Fruit fly (Drosophila melanogaster): ENCODE data around the gene Dis3.

Dis3 gene

DNA sequence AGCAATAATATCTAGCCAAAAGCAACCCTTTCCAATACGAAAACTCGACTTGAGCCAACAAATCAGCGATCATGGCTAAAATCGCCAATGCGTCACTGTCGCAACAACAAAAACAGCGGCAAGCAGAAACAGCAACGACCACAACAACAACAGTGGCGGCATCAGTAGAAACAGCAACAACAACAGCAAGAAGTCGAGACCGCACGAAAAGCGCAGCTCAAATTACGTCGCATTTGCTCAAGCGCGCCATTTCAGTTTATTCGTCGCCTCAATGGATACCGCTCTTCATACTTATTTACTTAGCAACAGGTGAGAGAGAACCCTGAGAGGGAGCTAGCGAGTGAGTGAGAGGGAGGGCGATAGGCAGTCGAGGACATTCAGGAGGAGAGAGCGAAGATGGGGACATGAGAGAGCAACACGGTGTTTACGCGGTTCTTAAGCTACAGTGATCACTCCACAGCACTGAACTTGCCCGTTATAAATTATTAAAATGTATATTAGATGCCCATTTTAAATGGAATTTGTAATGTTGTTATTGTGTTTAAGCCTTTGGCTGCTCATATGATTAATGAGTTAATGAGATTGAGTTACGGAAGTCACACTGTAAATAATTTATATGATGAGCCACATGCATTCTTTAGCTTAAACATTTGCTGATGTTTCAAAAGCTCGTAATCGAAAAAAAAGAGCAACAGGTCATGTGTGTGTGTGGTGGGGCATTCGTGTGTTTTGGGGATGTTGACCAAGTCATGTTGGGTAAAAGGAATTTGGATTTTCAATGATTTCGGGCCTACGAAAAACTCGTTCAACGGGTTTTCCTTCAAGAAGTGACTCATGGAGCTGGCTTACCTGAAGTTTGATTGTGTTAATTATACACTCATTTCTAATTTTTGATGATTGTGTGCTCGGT is 37.4 kb upstream of the Dis3 start:
- peak; percentile 99 for TF ChIP-seq ey (GFP tag; optimal IDR thresholded peaks at IDR 0.05)
- TF ChIP-seq Hr83 (GFP tag; optimal IDR thresholded peaks at IDR 0.05; ENCODE audit: poor library complexity, severe bottlenecking): peak; percentile 98
- TF ChIP-seq Sp1 (GFP tag; optimal IDR thresholded peaks at IDR 0.05): peak; percentile 98
- TF ChIP-seq Vsx2 (GFP tag; optimal IDR thresholded peaks at IDR 0.05; ENCODE audit: partially characterized antibody): peak; percentile 0
- peak; percentile 99 for TF ChIP-seq br (GFP tag; optimal IDR thresholded peaks at IDR 0.05)
- TF ChIP-seq sv (GFP tag; optimal IDR thresholded peaks at IDR 0.05): peak; percentile 76
- TF ChIP-seq dl (GFP tag; optimal IDR thresholded peaks at IDR 0.05; ENCODE audit: insufficient read depth in 1 of 2, partially characterized antibody in 2 of 2): peak; percentile 57 to 83
- peak; percentile 97 for TF ChIP-seq CG9705 (GFP tag; optimal IDR thresholded peaks at IDR 0.05)
- peak; percentile 97 for TF ChIP-seq Jra (GFP tag; optimal IDR thresholded peaks at IDR 0.05)
- peak; percentile 100 for TF ChIP-seq h (GFP tag; optimal IDR thresholded peaks at IDR 0.05)
- TF ChIP-seq rgr (GFP tag; optimal IDR thresholded peaks at IDR 0.05): peak; percentile 99
- peak; percentile 90 for TF ChIP-seq Mio (GFP tag; optimal IDR thresholded peaks at IDR 0.05)
- peak; percentile 87 for TF ChIP-seq GATAd (GFP tag; optimal IDR thresholded peaks at IDR 0.05)
- TF ChIP-seq HLH106 (tag; optimal IDR thresholded peaks at IDR 0.05): peak; percentile 99
- TF ChIP-seq OdsH (GFP tag; optimal IDR thresholded peaks at IDR 0.05): peak; percentile 99
- TF ChIP-seq CrebA (GFP tag; optimal IDR thresholded peaks at IDR 0.05; ENCODE audit: borderline replicate concordance): peak; percentile 97
- peak; percentile 97 for TF ChIP-seq dmrt93B (GFP tag; optimal IDR thresholded peaks at IDR 0.05)
- TF ChIP-seq sage (GFP tag; optimal IDR thresholded peaks at IDR 0.05): peak; percentile 98
- TF ChIP-seq Myc (optimal IDR thresholded peaks at IDR 0.05): no peak
- no peak for TF ChIP-seq Abd-B (GFP tag; optimal IDR thresholded peaks at IDR 0.05)
- TF ChIP-seq dsf (GFP tag; optimal IDR thresholded peaks at IDR 0.05; ENCODE audit: borderline replicate concordance): peak; percentile 93
- peak; percentile 98 for TF ChIP-seq CG32264 (GFP tag; optimal IDR thresholded peaks at IDR 0.05)
- no peak for TF ChIP-seq N (GFP tag; optimal IDR thresholded peaks at IDR 0.05)
- peak; percentile 98 for TF ChIP-seq psq (GFP tag; optimal IDR thresholded peaks at IDR 0.05)
- peak; percentile 98 for TF ChIP-seq tai (GFP tag; optimal IDR thresholded peaks at IDR 0.05)
- peak; percentile 93 to 100 for TF ChIP-seq foxo (GFP tag; optimal IDR thresholded peaks at IDR 0.05)
- peak; percentile 99 for TF ChIP-seq Hnf4 (GFP tag; optimal IDR thresholded peaks at IDR 0.05)
- TF ChIP-seq Dif (GFP tag; optimal IDR thresholded peaks at IDR 0.05; ENCODE audit: partially characterized antibody): peak; percentile 80
- TF ChIP-seq brk (GFP tag; optimal IDR thresholded peaks at IDR 0.05): peak; percentile 96
- TF ChIP-seq woc (GFP tag; optimal IDR thresholded peaks at IDR 0.05): peak; percentile 99
- TF ChIP-seq Rel (GFP tag; optimal IDR thresholded peaks at IDR 0.05): peak; percentile 97
- TF ChIP-seq Rel (tag; optimal IDR thresholded peaks at IDR 0.05): peak; percentile 92
- TF ChIP-seq usp (GFP tag; optimal IDR thresholded peaks at IDR 0.05): no peak
- no peak for TF ChIP-seq Dfd (GFP tag; optimal IDR thresholded peaks at IDR 0.05)
- TF ChIP-seq pan (optimal IDR thresholded peaks at IDR 0.05): no peak
- TF ChIP-seq jim (GFP tag; optimal IDR thresholded peaks at IDR 0.05): peak; percentile 78
- TF ChIP-seq lola (GFP tag; optimal IDR thresholded peaks at IDR 0.05): no peak
- no peak for TF ChIP-seq Hr78 (GFP tag; optimal IDR thresholded peaks at IDR 0.05)
- TF ChIP-seq fru (GFP tag; optimal IDR thresholded peaks at IDR 0.05): peak; percentile 99

DNA sequence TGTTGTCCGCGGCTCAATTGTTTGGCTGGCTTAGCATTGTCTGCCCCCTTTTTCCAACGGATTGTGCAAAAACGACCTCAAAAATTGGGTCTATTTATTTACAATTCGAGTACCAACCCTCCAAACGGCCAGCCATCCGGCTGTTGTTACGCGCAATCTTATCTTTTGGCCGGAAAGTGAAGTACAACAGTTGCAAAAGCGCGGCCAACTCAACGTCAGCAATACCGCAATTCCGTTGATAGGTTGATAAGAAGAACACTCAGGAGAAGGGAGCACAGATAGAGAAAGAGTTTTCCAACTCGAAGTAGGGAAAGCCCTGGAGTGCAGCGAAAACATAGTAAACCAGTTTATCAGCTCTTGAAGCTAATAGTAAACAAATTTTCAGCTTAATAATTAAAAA is 36.3 kb upstream of the Dis3 start:
- TF ChIP-seq ey (GFP tag; optimal IDR thresholded peaks at IDR 0.05): no peak
- no peak for TF ChIP-seq Rel (GFP tag; optimal IDR thresholded peaks at IDR 0.05)
- TF ChIP-seq Rel (tag; optimal IDR thresholded peaks at IDR 0.05): peak; percentile 70

All from whole organism, wandering third instar larva.